Worm (Caenorhabditis elegans) whole organism, young adult: ENCODE measurements around the gene T28F3.8.

ENCODE experiments used
- F23B12.7 ChIP-seq: sonication (generic microtip); optimal IDR thresholded peaks from 2 replicates; lab custom pipeline; 2017; ENCODE audit warnings: missing genetic modification characterization, mild to moderate bottlenecking, missing compliant biosample characterization, antibody characterized with exemption, moderate library complexity; ENCODE audit not compliant: insufficient read depth
- Y56A3A.18 ChIP-seq: fragments of 200-800 bp; sonication (Bioruptor generic); IDR thresholded peaks from 2 replicates; pipeline ENCODE4 v1.3.6; 2022; ENCODE audit warnings: missing genetic modification reagents, missing genetic modification characterization, missing compliant biosample characterization
- ZK185.1 ChIP-seq: sonication (generic microtip); optimal IDR thresholded peaks from 2 replicates; lab custom pipeline; 2016; ENCODE audit warnings: mild to moderate bottlenecking, missing genetic modification characterization, missing compliant biosample characterization; ENCODE audit not compliant: poor library complexity, severe bottlenecking
- akir-1 ChIP-seq: fragments of 200-800 bp; sonication (Bioruptor generic); optimal IDR thresholded peaks from 2 replicates; lab custom pipeline; 2018; ENCODE audit warnings: mild to moderate bottlenecking, missing genetic modification characterization, moderate library complexity, missing compliant biosample characterization
- ama-1 ChIP-seq, 3 experiments: fragments of 150-350 bp in 1 of 3; sonication (generic microtip) in 2 of 3; optimal IDR thresholded peaks; 2 replicates each; lab custom pipeline; 2014 to 2018; ENCODE audit warnings: missing biosample characterization in 2 of 3, missing genetic modification characterization in 2 of 3, missing genetic modification reagents in 2 of 3
- cebp-1 ChIP-seq, 2 experiments: fragments of 200-800 bp in 1 of 2; sonication (Bioruptor generic) in 1 of 2; sonication (generic microtip) in 1 of 2; IDR thresholded peaks in 1 of 2; optimal IDR thresholded peaks in 1 of 2; 2 replicates each; pipeline versions ENCODE4 v1.3.6 to Lab custom; 2017 to 2022; ENCODE audit warnings: missing compliant biosample characterization in 2 of 2, missing genetic modification characterization in 2 of 2, mild to moderate bottlenecking in 1 of 2, missing genetic modification reagents in 1 of 2, moderate library complexity in 1 of 2
- ets-4 ChIP-seq: fragments of 200-800 bp; sonication (Bioruptor generic); optimal IDR thresholded peaks from 2 replicates; lab custom pipeline; 2018; ENCODE audit warnings: mild to moderate bottlenecking, missing genetic modification characterization, missing compliant biosample characterization
- nfya-1 ChIP-seq: sonication (generic microtip); optimal IDR thresholded peaks from 2 replicates; lab custom pipeline; 2017; ENCODE audit warnings: antibody characterized with exemption, missing compliant biosample characterization, missing genetic modification characterization, borderline replicate concordance; ENCODE audit not compliant: insufficient read depth
- nhr-90 ChIP-seq: sonication (generic microtip); optimal IDR thresholded peaks from 2 replicates; lab custom pipeline; 2016; ENCODE audit warnings: missing genotype, mild to moderate bottlenecking, missing genetic modification characterization, missing compliant biosample characterization
- tlf-1 ChIP-seq: fragments of 200-800 bp; sonication (Bioruptor generic); optimal IDR thresholded peaks from 2 replicates; lab custom pipeline; 2018; ENCODE audit warnings: mild to moderate bottlenecking, missing genetic modification characterization, missing compliant biosample characterization
- unc-130 ChIP-seq: sonication (generic microtip); optimal IDR thresholded peaks from 2 replicates; lab custom pipeline; 2016; ENCODE audit warnings: missing genetic modification reagents, missing genetic modification characterization, missing compliant biosample characterization

DNA sequence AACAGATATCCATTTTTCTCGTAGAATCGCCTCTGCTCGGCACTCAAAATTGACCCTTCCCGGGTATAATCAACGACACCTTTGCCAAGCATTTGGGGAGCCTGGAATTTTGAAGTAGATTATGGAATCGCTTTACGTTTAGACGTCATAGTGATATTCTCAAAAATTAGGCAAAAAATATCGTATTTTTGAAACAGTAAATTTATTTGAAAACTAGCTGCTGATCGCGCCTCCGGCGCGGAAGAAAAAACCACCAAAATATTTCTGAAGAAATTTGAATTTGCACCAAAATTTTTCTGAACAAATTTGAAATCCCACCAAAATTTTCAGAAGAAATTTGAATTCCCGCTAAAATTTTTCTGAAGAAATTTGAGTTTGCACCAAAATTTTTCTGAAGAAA lies 44.7 kb downstream of the T28F3.8 start, which contains the start of gene ZK550.6:
- TF ChIP-seq nhr-90 (tag; lab: Kevin White, UChicago) (no peak), cebp-1 (GFP tag; IDR thresholded peaks at IDR 0.05; lab: Robert Waterston, UW) (no peak), cebp-1 (tag; optimal IDR thresholded peaks at IDR 0.05; lab: Kevin White, UChicago) (no peak), ets-4 (GFP tag; lab: Kevin White, UChicago) (no peak), Y56A3A.18 (GFP tag; lab: Robert Waterston, UW) (0 out of 2 replicates have a peak, but pooled peaks have one; percentile 34), nfya-1 (tag; lab: Kevin White, UChicago) (no peak), ama-1 (optimal IDR thresholded peaks at IDR 0.05; lab: Kevin White, UChicago) (no peak), ama-1 (GFP tag; optimal IDR thresholded peaks at IDR 0.05; lab: Kevin White, UChicago) (no peak), tlf-1 (GFP tag; lab: Kevin White, UChicago) (no peak), ZK185.1 (tag; lab: Kevin White, UChicago) (no peak), F23B12.7 (no peak), akir-1 (GFP tag; lab: Kevin White, UChicago) (no peak), unc-130 (GFP tag; lab: Kevin White, UChicago) (no peak)
